Fruit fly (Drosophila melanogaster): Measurements from ENCODE around the gene TrxT.

Gene TrxT

dm6 chrX:5332259-5332862 lies 20.7 kb upstream of the TrxT start, which contains the start of gene CanB (continued):
- 0 out of 4 replicates have a peak, but pooled peaks have one; percentile 33 for TF ChIP-seq chinmo (GFP tag; IDR thresholded peaks at IDR 0.05; ENCODE audit: partially characterized antibody)
- TF ChIP-seq CG10959 (GFP tag; IDR thresholded peaks at IDR 0.05) = no peak
- TF ChIP-seq kay (GFP tag; optimal IDR thresholded peaks at IDR 0.05) = no peak
- peak; percentile 52; the same call in 1 of the 2 replicates for TF ChIP-seq hbn (GFP tag; IDR thresholded peaks at IDR 0.05; ENCODE audit: partially characterized antibody)
- TF ChIP-seq Elba2 (GFP tag; optimal IDR thresholded peaks at IDR 0.05) = no peak
- peak; percentile 17 for TF ChIP-seq ftz-f1 (GFP tag; optimal IDR thresholded peaks at IDR 0.05)
- TF ChIP-seq unpg (GFP tag; optimal IDR thresholded peaks at IDR 0.05) = no peak
- no peak for TF ChIP-seq HmgD (GFP tag; optimal IDR thresholded peaks at IDR 0.05)
- TF ChIP-seq CG32772 (GFP tag; IDR thresholded peaks at IDR 0.05) = no peak
- no peak for TF ChIP-seq CG10431 (GFP tag; optimal IDR thresholded peaks at IDR 0.05)
- TF ChIP-seq CG16815 (GFP tag; optimal IDR thresholded peaks at IDR 0.05) = no peak
- 0 out of 2 replicates have a peak, but pooled peaks have one; percentile 10 for TF ChIP-seq lmd (GFP tag; IDR thresholded peaks at IDR 0.05)
- no peak; the same call in 1 of the 2 replicates for TF ChIP-seq MBD-R2 (GFP tag; IDR thresholded peaks at IDR 0.05)
- TF ChIP-seq hth (optimal IDR thresholded peaks at IDR 0.05) = no peak
- no peak for TF ChIP-seq Atf3 (GFP tag; optimal IDR thresholded peaks at IDR 0.05)
- TF ChIP-seq odd (GFP tag; optimal IDR thresholded peaks at IDR 0.05) = no peak
- peak; percentile 23 for TF ChIP-seq Sox102F (GFP tag; optimal IDR thresholded peaks at IDR 0.05)
- TF ChIP-seq tap (tag; optimal IDR thresholded peaks at IDR 0.05) = no peak
- TF ChIP-seq ERR (GFP tag; optimal IDR thresholded peaks at IDR 0.05) = no peak
- no peak for TF ChIP-seq CG7987 (GFP tag; optimal IDR thresholded peaks at IDR 0.05)
- TF ChIP-seq Doc2 (GFP tag; IDR thresholded peaks at IDR 0.05) = no peak
- TF ChIP-seq cad (GFP tag; optimal IDR thresholded peaks at IDR 0.05) = no peak
- TF ChIP-seq Dfd (GFP tag; optimal IDR thresholded peaks at IDR 0.05) = no peak
- peak; percentile 60 for TF ChIP-seq CG2116 (GFP tag; optimal IDR thresholded peaks at IDR 0.05)
- no peak for TF ChIP-seq NK7.1 (GFP tag; optimal IDR thresholded peaks at IDR 0.05)
- TF ChIP-seq CG1602 (GFP tag; optimal IDR thresholded peaks at IDR 0.05) = no peak
- TF ChIP-seq rib (GFP tag; IDR thresholded peaks at IDR 0.05) = no peak
- no peak for TF ChIP-seq Mrtf (GFP tag; IDR thresholded peaks at IDR 0.05)
- TF ChIP-seq CG32767 (GFP tag; IDR thresholded peaks at IDR 0.05) = no peak
- TF ChIP-seq E2f1 (GFP tag; IDR thresholded peaks at IDR 0.05) = no peak
- peak; percentile 70 for TF ChIP-seq knrl (GFP tag; IDR thresholded peaks at IDR 0.05; ENCODE audit: partially characterized antibody)
- TF ChIP-seq CG12104 (GFP tag; optimal IDR thresholded peaks at IDR 0.05) = no peak
- peak; percentile 23 for TF ChIP-seq CG7839 (tag; optimal IDR thresholded peaks at IDR 0.05)
- no peak for TF ChIP-seq bowl (GFP tag; IDR thresholded peaks at IDR 0.05)
- TF ChIP-seq phol (tag; optimal IDR thresholded peaks at IDR 0.05) = peak; percentile 18
- TF ChIP-seq br (optimal IDR thresholded peaks at IDR 0.05) = no peak
- TF ChIP-seq run (tag; optimal IDR thresholded peaks at IDR 0.05) = no peak
- TF ChIP-seq Hr78 (GFP tag; optimal IDR thresholded peaks at IDR 0.05) = no peak
- TF ChIP-seq CG14860 (GFP tag; IDR thresholded peaks at IDR 0.05; ENCODE audit: partially characterized antibody) = no peak
- TF ChIP-seq CG10543 (GFP tag; optimal IDR thresholded peaks at IDR 0.05) = no peak
- TF ChIP-seq bbx (GFP tag; IDR thresholded peaks at IDR 0.05; ENCODE audit: partially characterized antibody) = peak; percentile 57
- TF ChIP-seq twi (tag; optimal IDR thresholded peaks at IDR 0.05) = no peak
- TF ChIP-seq CG8924 (tag; optimal IDR thresholded peaks at IDR 0.05) = no peak
- TF ChIP-seq HLH3B (GFP tag; IDR thresholded peaks at IDR 0.05) = no peak; the same call in 1 of the 2 replicates
- TF ChIP-seq gfzf (GFP tag; optimal IDR thresholded peaks at IDR 0.05) = peak; percentile 68
- no peak for TF ChIP-seq Chrac-16 (GFP tag; optimal IDR thresholded peaks at IDR 0.05)
- TF ChIP-seq lola (GFP tag; optimal IDR thresholded peaks at IDR 0.05) = no peak
- TF ChIP-seq CG2120 (GFP tag; optimal IDR thresholded peaks at IDR 0.05) = peak; percentile 28
- peak; percentile 26 for TF ChIP-seq CG30403 (GFP tag; optimal IDR thresholded peaks at IDR 0.05)
- peak; percentile 53 for TF ChIP-seq CG8290 (GFP tag; optimal IDR thresholded peaks at IDR 0.05)
- TF ChIP-seq CG8290 (tag; optimal IDR thresholded peaks at IDR 0.05) = peak; percentile 10 to 30

Data from whole organism, embryonic.